Worm (Caenorhabditis elegans): ENCODE measurements around the gene twk-14.

DNA sequence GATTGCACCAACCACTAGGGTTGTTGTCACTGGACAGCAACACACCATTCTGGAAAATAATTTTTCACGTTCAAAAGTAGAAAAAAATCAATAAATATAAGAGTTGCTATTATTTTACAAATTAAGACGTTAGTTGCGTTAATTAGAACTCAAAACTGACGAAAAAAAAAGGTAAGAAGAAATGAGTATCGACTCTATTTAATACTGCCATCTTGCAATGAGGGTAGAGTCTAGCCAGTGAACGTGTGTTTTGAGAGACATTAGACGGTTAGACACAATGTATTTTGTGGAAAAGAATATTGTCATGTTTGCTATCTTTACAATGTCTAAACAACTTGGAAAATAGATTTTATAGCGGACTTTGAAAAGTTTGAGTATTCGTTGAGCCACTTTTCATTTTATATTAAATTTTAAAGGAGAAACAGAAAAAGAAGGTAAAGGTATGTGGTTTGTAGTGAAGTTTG lies 18.2 kb upstream of the twk-14 start, which contains the start of gene cdr-6:
- TF ChIP-seq unc-62 (GFP tag; optimal IDR thresholded peaks at IDR 0.05) (no peak), nhr-28 (tag; optimal IDR thresholded peaks at IDR 0.05) (no peak), sea-2 (GFP tag; optimal IDR thresholded peaks at IDR 0.05) (no peak), nfya-1 (tag; optimal IDR thresholded peaks at IDR 0.05; ENCODE audit: insufficient read depth) (no peak), nhr-12 (tag; optimal IDR thresholded peaks at IDR 0.05) (no peak), nhr-77 (tag; optimal IDR thresholded peaks at IDR 0.05) (no peak), nhr-43 (tag; optimal IDR thresholded peaks at IDR 0.05; ENCODE audit: poor library complexity, severe bottlenecking) (no peak), nhr-23 (tag; optimal IDR thresholded peaks at IDR 0.05) (peak; percentile 9), nhr-67 (tag; optimal IDR thresholded peaks at IDR 0.05) (no peak), lin-39 (tag; optimal IDR thresholded peaks at IDR 0.05) (no peak), ztf-4 (tag; optimal IDR thresholded peaks at IDR 0.05) (no peak), snpc-4 (tag; optimal IDR thresholded peaks at IDR 0.05) (no peak), ZK546.5 (tag; optimal IDR thresholded peaks at IDR 0.05) (no peak), ceh-16 (tag; optimal IDR thresholded peaks at IDR 0.05) (no peak)

Data from whole organism, L3 larva.